Worm (Caenorhabditis elegans) whole organism, L4 larva: ENCODE data around the gene tdp-1.

ENCODE experiments used
- lim-7 ChIP-seq: fragments of 200-800 bp; sonication (Bioruptor generic); IDR thresholded peaks from 2 replicates; pipeline ENCODE4 v1.3.6; 2022; ENCODE audit warnings: missing genetic modification characterization, missing compliant biosample characterization
- nhr-6 ChIP-seq: fragments of 150-350 bp; optimal IDR thresholded peaks from 2 replicates; lab custom pipeline; 2014; ENCODE audit warnings: missing biosample characterization, missing genetic modification characterization
- spr-1 ChIP-seq: sonication (generic microtip); optimal IDR thresholded peaks from 2 replicates; lab custom pipeline; 2016; ENCODE audit warnings: mild to moderate bottlenecking, missing genetic modification characterization, missing compliant biosample characterization
- ztf-11 ChIP-seq: fragments of 150-350 bp; optimal IDR thresholded peaks from 2 replicates; lab custom pipeline; 2014; ENCODE audit warnings: missing biosample characterization, missing genetic modification characterization

DNA sequence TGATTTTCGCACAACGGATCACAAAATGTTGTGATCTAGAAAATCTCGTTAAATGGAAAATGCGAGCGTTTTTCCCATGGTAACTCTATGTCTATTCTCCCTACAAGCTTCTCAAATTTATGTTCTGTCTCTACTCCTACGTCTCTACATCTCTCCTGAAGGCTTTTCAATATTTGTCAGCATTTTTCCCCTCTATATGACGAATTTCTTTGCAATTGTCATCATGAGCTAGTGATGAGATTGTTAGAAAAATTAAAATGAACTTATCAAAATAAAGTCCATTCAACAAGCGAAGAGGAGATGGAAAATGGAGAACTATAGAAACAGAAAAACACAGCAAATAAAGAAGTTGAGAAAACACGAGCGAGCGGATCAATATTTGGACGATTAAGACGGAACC, 41.1 kb downstream of the tdp-1 start:
- TF ChIP-seq ztf-11 (tag; lab: Kevin White, UChicago) (no peak), lim-7 (GFP tag; lab: Robert Waterston, UW) (no peak), spr-1 (tag; lab: Kevin White, UChicago) (no peak), nhr-6 (no peak)
